Worm (Caenorhabditis elegans) whole organism, mixed stage, embryonic: ENCODE measurements around the gene ZK970.8.

Experiments used
- pha-4 ChIP-seq: fragments of 150-350 bp; optimal IDR thresholded peaks from 2 replicates; lab custom pipeline; 2018; ENCODE audit warnings: missing biosample characterization, missing genetic modification reagents, missing genetic modification characterization
- snpc-4 ChIP-seq: fragments of 150-350 bp; optimal IDR thresholded peaks from 2 replicates; lab custom pipeline; 2014; ENCODE audit warnings: missing biosample characterization, missing genetic modification characterization

DNA sequence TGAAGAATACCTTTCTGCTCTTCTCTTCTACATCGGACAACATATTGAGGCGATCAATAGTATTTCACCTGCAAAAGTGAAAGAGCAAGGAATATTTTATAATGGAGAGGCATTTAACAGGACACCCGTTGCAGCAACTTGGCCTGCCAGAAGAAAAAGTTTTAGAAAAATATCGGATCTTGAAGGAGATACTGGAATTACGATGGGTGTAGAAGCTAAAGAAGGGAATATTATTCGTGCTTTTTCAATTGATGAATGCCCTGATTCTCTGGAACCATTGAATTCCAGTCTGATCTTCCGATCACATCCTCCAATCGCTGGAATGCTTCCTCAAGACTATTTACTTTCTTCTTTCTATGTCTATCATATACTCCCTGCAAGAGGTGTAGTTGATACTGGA is 48.2 kb upstream of the ZK970.8 start:
- TF ChIP-seq snpc-4 (tag; lab: Kevin White, UChicago) (no peak), pha-4 (no peak)
